Fruit fly (Drosophila melanogaster) Kc167 (cell line): ENCODE measurements around the gene CG31546.

Experiments used
- Myc ChIP-seq: fragments of >200 bp; optimal IDR thresholded peaks from 2 replicates; lab custom pipeline; 2017; ENCODE audit warnings: missing external identifiers
- Sin3A ChIP-seq: fragments of >200 bp; optimal IDR thresholded peaks from 2 replicates; lab custom pipeline; 2018; ENCODE audit warnings: missing external identifiers
- h ChIP-seq: fragments of >200 bp; optimal IDR thresholded peaks from 3 replicates; lab custom pipeline; 2018; ENCODE audit warnings: missing external identifiers
- insv ChIP-seq: fragments of >200 bp; optimal IDR thresholded peaks from 3 replicates; lab custom pipeline; 2018; ENCODE audit warnings: missing external identifiers

dm6 chr3R:5627552-5627951 lies 7.9 kb downstream of the CG31546 start, which contains the start of gene CG31551:
- no peak for TF ChIP-seq h (lab: Kevin White, UChicago)
- TF ChIP-seq Sin3A (lab: Kevin White, UChicago) = no peak
- TF ChIP-seq Myc (lab: Kevin White, UChicago) = no peak
- TF ChIP-seq insv (lab: Kevin White, UChicago) = no peak
